Fruit fly (Drosophila melanogaster) whole organism: ENCODE data around the gene Nazo.

Experiments
- CG8478 ChIP-seq: fragments of >200 bp; optimal IDR thresholded peaks from 2 replicates; lab custom pipeline; 2018; ENCODE audit warnings: inconsistent platforms
- Dll ChIP-seq: fragments of >200 bp; optimal IDR thresholded peaks from 2 replicates; lab custom pipeline; 2017
- pan ChIP-seq: fragments of >200 bp; optimal IDR thresholded peaks from 2 replicates; lab custom pipeline; 2017
- psq ChIP-seq: fragments of >200 bp; optimal IDR thresholded peaks from 2 replicates; lab custom pipeline; 2017
- usp ChIP-seq: fragments of >200 bp; optimal IDR thresholded peaks from 2 replicates; lab custom pipeline; 2017; ENCODE audit warnings: missing biosample characterization, missing genetic modification characterization, mixed read lengths

- TF ChIP-seq psq (lab: Kevin White, UChicago) (no peak), Dll (lab: Kevin White, UChicago) (no peak), CG8478 (lab: Kevin White, UChicago) (no peak), pan (lab: Kevin White, UChicago) (no peak), usp (GFP tag; lab: Kevin White, UChicago) (no peak)
Observed at dm6 chr3R:8279970-8280369, 7.7 kb upstream of the Nazo start.
